Worm (Caenorhabditis elegans) whole organism, young adult: ENCODE measurements around the gene srw-109.

ENCODE experiments used
- B0035.1 ChIP-seq: sonication (generic microtip); optimal IDR thresholded peaks from 2 replicates; lab custom pipeline; 2016; ENCODE audit warnings: missing genetic modification characterization, mild to moderate bottlenecking, missing compliant biosample characterization, missing genotype, missing genetic modification reagents
- ceh-40 ChIP-seq: fragments of 200-800 bp; sonication (Bioruptor generic); IDR thresholded peaks from 2 replicates; pipeline ENCODE4 v1.3.6; 2022; ENCODE audit warnings: missing genetic modification characterization, missing compliant biosample characterization
- lin-35 ChIP-seq, 3 experiments: fragments of 150-350 bp in 2 of 3; sonication (generic microtip) in 1 of 3; optimal IDR thresholded peaks; 2 replicates each; lab custom pipeline; 2014 to 2018; ENCODE audit warnings: missing biosample characterization in 3 of 3, missing genetic modification characterization in 3 of 3, missing genetic modification reagents in 3 of 3

ce11 chrV:585472-585871 is 23.3 kb downstream of the srw-109 start, which contains the start of gene K06H6.2:
- TF ChIP-seq lin-35 (GFP tag; optimal IDR thresholded peaks at IDR 0.05; lab: Kevin White, UChicago): no peak
- no peak for TF ChIP-seq B0035.1 (tag; lab: Kevin White, UChicago)
- no peak for TF ChIP-seq ceh-40 (GFP tag; lab: Robert Waterston, UW)
